Fruit fly (Drosophila melanogaster): Measurements from ENCODE around the gene Mat89Ba.

Gene Mat89Ba

DNA sequence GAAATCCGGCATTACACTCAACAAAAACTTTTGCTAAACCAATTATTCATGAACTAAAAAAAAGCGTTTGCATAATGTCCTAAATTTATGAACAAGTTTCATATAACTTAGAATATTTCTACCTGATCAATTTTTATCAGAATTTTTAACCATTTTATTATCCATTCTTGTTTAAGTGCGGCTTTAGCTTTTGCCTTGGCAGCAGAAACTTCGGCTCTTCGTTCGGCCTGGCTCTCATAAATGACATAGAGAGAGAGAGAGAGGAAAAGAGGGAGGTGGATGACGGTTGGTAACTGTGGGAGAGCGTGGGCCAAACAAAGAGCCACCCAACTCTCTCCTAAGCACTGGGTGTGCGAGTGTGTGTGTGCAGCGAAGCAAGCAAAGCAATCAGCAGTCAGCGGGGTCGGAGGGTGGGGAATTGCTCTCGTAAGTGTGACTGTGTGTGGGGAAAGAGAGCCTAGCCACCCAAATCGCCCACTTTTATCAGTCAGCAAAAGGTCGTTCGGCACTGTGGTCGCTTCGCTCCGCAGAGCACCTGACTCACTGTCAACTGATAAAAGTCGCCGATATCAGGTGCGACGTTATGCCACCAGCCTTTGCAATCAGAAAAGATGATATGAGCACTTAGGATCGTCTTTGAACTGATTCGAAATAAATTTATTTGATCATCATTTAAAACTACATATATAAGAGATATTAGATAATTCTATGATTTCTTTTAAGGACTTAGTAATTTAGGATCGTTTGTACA lies 47.6 kb downstream of the Mat89Ba start (continued):
- peak; percentile 91 for TF ChIP-seq cg (GFP tag; optimal IDR thresholded peaks at IDR 0.05)
- TF ChIP-seq sisA (GFP tag; IDR thresholded peaks at IDR 0.05): no peak
- TF ChIP-seq hkb (optimal IDR thresholded peaks at IDR 0.05): no peak
- TF ChIP-seq hkb (GFP tag; IDR thresholded peaks at IDR 0.05): no peak
- TF ChIP-seq CG2875 (GFP tag; optimal IDR thresholded peaks at IDR 0.05): peak; percentile 98
- TF ChIP-seq gcm (GFP tag; optimal IDR thresholded peaks at IDR 0.05): peak; percentile 98
- TF ChIP-seq run (tag; optimal IDR thresholded peaks at IDR 0.05): peak; percentile 96
- TF ChIP-seq tgo (GFP tag; IDR thresholded peaks at IDR 0.05): no peak
- peak; percentile 98 for TF ChIP-seq CG15601 (tag; optimal IDR thresholded peaks at IDR 0.05)
- no peak for TF ChIP-seq ssp (GFP tag; IDR thresholded peaks at IDR 0.05)
- TF ChIP-seq ap (GFP tag; IDR thresholded peaks at IDR 0.05): no peak
- TF ChIP-seq eyg (GFP tag; optimal IDR thresholded peaks at IDR 0.05): peak; percentile 98
- peak; percentile 82 for TF ChIP-seq CG15073 (GFP tag; optimal IDR thresholded peaks at IDR 0.05)
- TF ChIP-seq schlank (tag; optimal IDR thresholded peaks at IDR 0.05): peak; percentile 93
- no peak for TF ChIP-seq CG43689 (GFP tag; IDR thresholded peaks at IDR 0.05)
- peak; percentile 95 for TF ChIP-seq Lhr (GFP tag; optimal IDR thresholded peaks at IDR 0.05)
- TF ChIP-seq Sry-β (GFP tag; optimal IDR thresholded peaks at IDR 0.05): peak; percentile 75
- no peak for TF ChIP-seq CG2199 (GFP tag; IDR thresholded peaks at IDR 0.05)
- TF ChIP-seq Rx (GFP tag; IDR thresholded peaks at IDR 0.05): no peak
- peak; percentile 94 for TF ChIP-seq CG31388 (GFP tag; optimal IDR thresholded peaks at IDR 0.05)
- no peak for TF ChIP-seq B-H1 (GFP tag; IDR thresholded peaks at IDR 0.05)
- TF ChIP-seq jumu (GFP tag; optimal IDR thresholded peaks at IDR 0.05): peak; percentile 98
- no peak for TF ChIP-seq CG6791 (GFP tag; IDR thresholded peaks at IDR 0.05; ENCODE audit: partially characterized antibody)
- peak; percentile 95 for TF ChIP-seq zfh2 (GFP tag; optimal IDR thresholded peaks at IDR 0.05)
- no peak for TF ChIP-seq CG31224 (GFP tag; IDR thresholded peaks at IDR 0.05)
- TF ChIP-seq Oli (tag; optimal IDR thresholded peaks at IDR 0.05): peak; percentile 98
- peak; percentile 99 for TF ChIP-seq Spps (tag; optimal IDR thresholded peaks at IDR 0.05)
- peak; percentile 90 for TF ChIP-seq CG3163 (GFP tag; optimal IDR thresholded peaks at IDR 0.05)
- no peak for TF ChIP-seq CG17612 (GFP tag; IDR thresholded peaks at IDR 0.05)
- TF ChIP-seq CG16779 (GFP tag; IDR thresholded peaks at IDR 0.05): no peak
- peak; percentile 98 for TF ChIP-seq CG8388 (GFP tag; optimal IDR thresholded peaks at IDR 0.05)
- TF ChIP-seq Dek (tag; optimal IDR thresholded peaks at IDR 0.05): peak; percentile 98
- peak; percentile 82 for TF ChIP-seq ftz-f1 (GFP tag; optimal IDR thresholded peaks at IDR 0.05)
- TF ChIP-seq CG17568 (GFP tag; optimal IDR thresholded peaks at IDR 0.05): peak; percentile 97
- peak; percentile 98 for TF ChIP-seq bcd (GFP tag; optimal IDR thresholded peaks at IDR 0.05)
- TF ChIP-seq sug (tag; optimal IDR thresholded peaks at IDR 0.05): peak; percentile 85
- peak; percentile 97 for TF ChIP-seq dpn (GFP tag; optimal IDR thresholded peaks at IDR 0.05)
- no peak for TF ChIP-seq ato (GFP tag; IDR thresholded peaks at IDR 0.05; ENCODE audit: partially characterized antibody)
- TF ChIP-seq CG13894 (tag; optimal IDR thresholded peaks at IDR 0.05): peak; percentile 96
- no peak for TF ChIP-seq ro (GFP tag; IDR thresholded peaks at IDR 0.05)
- TF ChIP-seq Chrac-16 (GFP tag; optimal IDR thresholded peaks at IDR 0.05): peak; percentile 96
- TF ChIP-seq GATAe (GFP tag; conservative IDR thresholded peaks at IDR 0.05): no peak
- TF ChIP-seq CG31365 (tag; optimal IDR thresholded peaks at IDR 0.05): peak; percentile 84
- TF ChIP-seq Nf-YA (GFP tag; IDR thresholded peaks at IDR 0.05): no peak
- TF ChIP-seq Eip74EF (GFP tag; optimal IDR thresholded peaks at IDR 0.05): peak in 1 of 2 experiments; percentile 98
- TF ChIP-seq cato (GFP tag; optimal IDR thresholded peaks at IDR 0.05; ENCODE audit: borderline replicate concordance): peak; percentile 90
- no peak for TF ChIP-seq CG10959 (GFP tag; IDR thresholded peaks at IDR 0.05)
- TF ChIP-seq pan (optimal IDR thresholded peaks at IDR 0.05): no peak
- TF ChIP-seq pan (GFP tag; optimal IDR thresholded peaks at IDR 0.05 in 1 of 2, IDR thresholded peaks at IDR 0.05 in 1 of 2): no peak
- no peak for TF ChIP-seq H15 (GFP tag; IDR thresholded peaks at IDR 0.05)
